Fruit fly (Drosophila melanogaster) whole organism, pupa: ENCODE results near the gene dUTPase.

Experiments
- CG12605 ChIP-seq: fragments of 200-800 bp; sonication (Bioruptor generic); IDR thresholded peaks from 2 replicates; pipeline ENCODE4 v1.3.6; 2022; ENCODE audit warnings: missing biosample characterization, missing genetic modification characterization
- CG17806 ChIP-seq: fragments of 200-800 bp; sonication (Bioruptor generic); optimal IDR thresholded peaks from 2 replicates; lab custom pipeline; 2018; ENCODE audit warnings: missing biosample characterization, mild to moderate bottlenecking, missing genetic modification characterization, moderate library complexity
- CG4496 ChIP-seq: fragments of 200-800 bp; sonication (Bioruptor generic); IDR thresholded peaks from 3 replicates; pipeline ENCODE4 v1.3.6; 2022; ENCODE audit warnings: missing biosample characterization, missing genetic modification characterization
- CG8159 ChIP-seq: fragments of 200-800 bp; sonication (Bioruptor generic); optimal IDR thresholded peaks from 3 replicates; lab custom pipeline; 2018; ENCODE audit warnings: missing biosample characterization, mild to moderate bottlenecking, missing genetic modification characterization, moderate library complexity
- D1 ChIP-seq: fragments of 200-800 bp; sonication (Bioruptor generic); optimal IDR thresholded peaks from 2 replicates; lab custom pipeline; 2018; ENCODE audit warnings: missing biosample characterization, mild to moderate bottlenecking, missing genetic modification characterization, moderate library complexity
- rn ChIP-seq: fragments of 200-800 bp; sonication (Bioruptor generic); IDR thresholded peaks from 2 replicates; pipeline ENCODE4 v1.3.6; 2022; ENCODE audit warnings: missing biosample characterization, missing genetic modification characterization

dm6 chr2L:10964493-10964892, 46.6 kb upstream of the dUTPase start:
- no peak for TF ChIP-seq rn
- TF ChIP-seq CG12605 (GFP tag; lab: Robert Waterston, UW), result peak; percentile 66
- no peak for TF ChIP-seq CG8159 (tag; lab: Kevin White, UChicago)
- TF ChIP-seq CG17806, result no peak
- no peak for TF ChIP-seq CG4496 (GFP tag; lab: Robert Waterston, UW)
- TF ChIP-seq D1 (tag; lab: Kevin White, UChicago), result no peak
